Fruit fly (Drosophila melanogaster) whole organism, embryonic: ENCODE data around the gene CG10841.

Experiments
- Awh ChIP-seq: fragments of 200-800 bp; sonication (Bioruptor generic); IDR thresholded peaks from 2 replicates; pipeline ENCODE4, ENCODE4 v1.3.6; 2022; ENCODE audit warnings: missing biosample characterization, missing genetic modification characterization
- CG11696 ChIP-seq: fragments of 200-800 bp; sonication (Bioruptor generic); IDR thresholded peaks from 2 replicates; pipeline ENCODE4 v1.3.6; 2022; ENCODE audit warnings: missing biosample characterization, missing genetic modification characterization
- CG14441 ChIP-seq: fragments of 200-800 bp; sonication (Bioruptor generic); IDR thresholded peaks from 2 replicates; pipeline ENCODE4 v1.3.6; 2022; ENCODE audit warnings: missing biosample characterization, missing genetic modification characterization
- CG15514 ChIP-seq: fragments of 200-800 bp; sonication (Bioruptor generic); optimal IDR thresholded peaks from 3 replicates; lab custom pipeline; 2017; ENCODE audit warnings: missing biosample characterization, missing genetic modification characterization, mild to moderate bottlenecking, moderate library complexity, missing genetic modification reagents
- CG15696 ChIP-seq: fragments of 200-800 bp; sonication (Bioruptor generic); optimal IDR thresholded peaks from 2 replicates; lab custom pipeline; 2019; ENCODE audit warnings: missing biosample characterization, mild to moderate bottlenecking, missing genetic modification characterization, moderate library complexity
- CG31365 ChIP-seq: fragments of 200-800 bp; sonication (Bioruptor generic); optimal IDR thresholded peaks from 2 replicates; lab custom pipeline; 2018; ENCODE audit warnings: missing biosample characterization, mild to moderate bottlenecking, missing genetic modification characterization
- CG31388 ChIP-seq: fragments of 200-800 bp; sonication (Bioruptor generic); optimal IDR thresholded peaks from 2 replicates; lab custom pipeline; 2016; ENCODE audit warnings: missing biosample characterization, missing genetic modification characterization
- CG3726 ChIP-seq: fragments of 200-800 bp; sonication (Bioruptor generic); IDR thresholded peaks from 3 replicates; pipeline ENCODE4, ENCODE4 v1.3.6; 2022; ENCODE audit warnings: missing biosample characterization, missing genetic modification characterization
- CG4854 ChIP-seq: fragments of 200-800 bp; sonication (Bioruptor generic); optimal IDR thresholded peaks from 2 replicates; lab custom pipeline; 2016; ENCODE audit warnings: missing biosample characterization, missing genetic modification characterization, inconsistent platforms
- CG5180 ChIP-seq: fragments of 200-800 bp; sonication (Bioruptor generic); optimal IDR thresholded peaks from 3 replicates; lab custom pipeline; 2017; ENCODE audit warnings: missing biosample characterization, missing genetic modification characterization, mild to moderate bottlenecking, moderate library complexity, missing genetic modification reagents
- CG6689 ChIP-seq: fragments of 200-800 bp; sonication (Bioruptor generic); IDR thresholded peaks from 2 replicates; pipeline ENCODE4 v1.3.6; 2022; ENCODE audit warnings: missing biosample characterization, missing genetic modification characterization
- CG7556 ChIP-seq: fragments of 200-800 bp; sonication (Bioruptor generic); optimal IDR thresholded peaks from 2 replicates; lab custom pipeline; 2017; ENCODE audit warnings: missing biosample characterization, mild to moderate bottlenecking, missing genetic modification characterization
- CG8765 ChIP-seq: fragments of 200-800 bp; sonication (Bioruptor generic); IDR thresholded peaks from 2 replicates; pipeline ENCODE4 v1.3.6; 2022; ENCODE audit warnings: missing biosample characterization, missing genetic modification characterization
- CG9609 ChIP-seq: fragments of 200-800 bp; sonication (Bioruptor generic); optimal IDR thresholded peaks from 3 replicates; lab custom pipeline; 2016; ENCODE audit warnings: missing biosample characterization, missing genetic modification characterization
- CG9727 ChIP-seq: fragments of 200-800 bp; sonication (Bioruptor generic); optimal IDR thresholded peaks from 3 replicates; lab custom pipeline; 2017; ENCODE audit warnings: missing biosample characterization, mild to moderate bottlenecking, missing genetic modification characterization
- CHES-1-like ChIP-seq: fragments of 200-800 bp; sonication (Bioruptor generic); optimal IDR thresholded peaks from 2 replicates; lab custom pipeline; 2016; ENCODE audit warnings: missing biosample characterization, missing genetic modification characterization
- Dad ChIP-seq: fragments of 200-800 bp; sonication (Bioruptor generic); optimal IDR thresholded peaks from 3 replicates; lab custom pipeline; 2016; ENCODE audit warnings: missing biosample characterization, missing genetic modification characterization
- Eip74EF ChIP-seq, 2 experiments: fragments of 200-800 bp in 1 of 2; fragments of >200 bp in 1 of 2; sonication (Bioruptor generic) in 1 of 2; optimal IDR thresholded peaks; 2 replicates each; lab custom pipeline; 2017 to 2019; ENCODE audit warnings: missing biosample characterization in 2 of 2, missing genetic modification characterization in 2 of 2, mild to moderate bottlenecking in 1 of 2, moderate library complexity in 1 of 2
- Fer1 ChIP-seq: fragments of 200-800 bp; sonication (Bioruptor generic); optimal IDR thresholded peaks from 2 replicates; lab custom pipeline; 2017; ENCODE audit warnings: missing biosample characterization, mild to moderate bottlenecking, missing genetic modification characterization
- HmgD ChIP-seq: fragments of 200-800 bp; sonication (Bioruptor generic); optimal IDR thresholded peaks from 3 replicates; lab custom pipeline; 2016; ENCODE audit warnings: missing biosample characterization, missing genetic modification characterization
- HmgZ ChIP-seq: fragments of 200-800 bp; sonication (Bioruptor generic); optimal IDR thresholded peaks from 2 replicates; lab custom pipeline; 2018; ENCODE audit warnings: missing biosample characterization, mild to moderate bottlenecking, missing genetic modification characterization
- Hmr ChIP-seq: fragments of 200-800 bp; sonication (Bioruptor generic); optimal IDR thresholded peaks from 3 replicates; lab custom pipeline; 2017; ENCODE audit warnings: mild to moderate bottlenecking, missing biosample characterization, missing genetic modification reagents, missing genetic modification characterization
- Hsf ChIP-seq: fragments of 200-800 bp; sonication (Bioruptor generic); optimal IDR thresholded peaks from 3 replicates; lab custom pipeline; 2016; ENCODE audit warnings: missing biosample characterization, missing genetic modification characterization
- MTF-1 ChIP-seq: fragments of 200-800 bp; sonication (Bioruptor generic); optimal IDR thresholded peaks from 2 replicates; lab custom pipeline; 2018; ENCODE audit warnings: missing biosample characterization, mild to moderate bottlenecking, missing genetic modification characterization, borderline replicate concordance
- PHDP ChIP-seq: fragments of 200-800 bp; sonication (Bioruptor generic); optimal IDR thresholded peaks from 3 replicates; lab custom pipeline; 2018; ENCODE audit warnings: missing biosample characterization, mild to moderate bottlenecking, missing genetic modification characterization, moderate library complexity
- Sin3A ChIP-seq: fragments of >200 bp; optimal IDR thresholded peaks from 2 replicates; lab custom pipeline; 2018
- Six4 ChIP-seq: fragments of 200-800 bp; sonication (Bioruptor generic); optimal IDR thresholded peaks from 2 replicates; lab custom pipeline; 2016; ENCODE audit warnings: missing biosample characterization, missing genetic modification characterization
- Stat92E ChIP-seq, 3 experiments: fragments of >200 bp in 2 of 3; fragments of 200-800 bp in 1 of 3; sonication (Bioruptor generic) in 1 of 3; optimal IDR thresholded peaks; 2 replicates each; lab custom pipeline; 2017 to 2019; ENCODE audit warnings: missing biosample characterization in 3 of 3, missing genetic modification characterization in 3 of 3, mild to moderate bottlenecking in 1 of 3, moderate library complexity in 1 of 3
- Tbp ChIP-seq: fragments of >200 bp; optimal IDR thresholded peaks from 2 replicates; lab custom pipeline; 2018; ENCODE audit warnings: missing biosample characterization, missing genetic modification characterization
- ab ChIP-seq: fragments of 200-800 bp; sonication (Bioruptor generic); optimal IDR thresholded peaks from 2 replicates; lab custom pipeline; 2016; ENCODE audit warnings: missing biosample characterization, missing genetic modification characterization
- bcd ChIP-seq: fragments of 200-800 bp; sonication (Bioruptor generic); optimal IDR thresholded peaks from 2 replicates; lab custom pipeline; 2017; ENCODE audit warnings: missing biosample characterization, mild to moderate bottlenecking, missing genetic modification characterization
- chm ChIP-seq: fragments of 200-800 bp; sonication (Bioruptor generic); IDR thresholded peaks from 2 replicates; pipeline ENCODE4 v1.3.6; 2022; ENCODE audit warnings: missing biosample characterization, missing genetic modification characterization
- crp ChIP-seq, 2 experiments: fragments of 200-800 bp; sonication (Bioruptor generic); optimal IDR thresholded peaks; 2 replicates in 1 of 2; 3 replicates in 1 of 2; lab custom pipeline; 2017; ENCODE audit warnings: missing biosample characterization in 2 of 2, missing genetic modification characterization in 2 of 2, mild to moderate bottlenecking in 1 of 2, moderate library complexity in 1 of 2
- danr ChIP-seq: fragments of 200-800 bp; sonication (Bioruptor generic); IDR thresholded peaks from 2 replicates; pipeline ENCODE4 v1.3.6; 2022; ENCODE audit warnings: missing biosample characterization, missing genetic modification characterization
- dmrt11E ChIP-seq: fragments of 200-800 bp; sonication (Bioruptor generic); optimal IDR thresholded peaks from 3 replicates; lab custom pipeline; 2018; ENCODE audit warnings: missing biosample characterization, mild to moderate bottlenecking, missing genetic modification characterization, moderate library complexity
- fd102C ChIP-seq: fragments of 200-800 bp; sonication (Bioruptor generic); optimal IDR thresholded peaks from 2 replicates; lab custom pipeline; 2018; ENCODE audit warnings: missing biosample characterization, mild to moderate bottlenecking, missing genetic modification characterization, moderate library complexity
- gsb ChIP-seq: fragments of 200-800 bp; sonication (Bioruptor generic); IDR thresholded peaks from 2 replicates; pipeline ENCODE4 v1.3.6; 2022; ENCODE audit warnings: missing biosample characterization, missing genetic modification characterization
- lov ChIP-seq, 2 experiments: fragments of 200-800 bp in 1 of 2; fragments of >200 bp in 1 of 2; sonication (Bioruptor generic) in 1 of 2; IDR thresholded peaks in 1 of 2; optimal IDR thresholded peaks in 1 of 2; 2 replicates in 1 of 2; 3 replicates in 1 of 2; pipeline versions ENCODE4 v1.3.6 to Lab custom; 2017 to 2022; ENCODE audit warnings: missing biosample characterization in 1 of 2, missing genetic modification characterization in 1 of 2
- mirr ChIP-seq: fragments of 200-800 bp; sonication (Bioruptor generic); optimal IDR thresholded peaks from 3 replicates; lab custom pipeline; 2018; ENCODE audit warnings: missing biosample characterization, mild to moderate bottlenecking, missing genetic modification characterization
- mld ChIP-seq: fragments of 200-800 bp; sonication (Bioruptor generic); IDR thresholded peaks from 3 replicates; pipeline ENCODE4 v1.3.6; 2022; ENCODE audit warnings: missing biosample characterization, missing genetic modification characterization; ENCODE audit not compliant: partially characterized antibody
- oc ChIP-seq: fragments of 200-800 bp; sonication (Bioruptor generic); optimal IDR thresholded peaks from 2 replicates; lab custom pipeline; 2018; ENCODE audit warnings: missing biosample characterization, mild to moderate bottlenecking, missing genetic modification characterization, moderate library complexity
- psq ChIP-seq: fragments of 200-800 bp; sonication (Bioruptor generic); optimal IDR thresholded peaks from 2 replicates; lab custom pipeline; 2017; ENCODE audit warnings: missing biosample characterization, missing genetic modification characterization
- rib ChIP-seq: fragments of 200-800 bp; sonication (Bioruptor generic); IDR thresholded peaks from 2 replicates; pipeline ENCODE4 v1.3.6; 2022; ENCODE audit warnings: missing biosample characterization, missing genetic modification characterization
- sc ChIP-seq, 3 experiments: fragments of >200 bp in 2 of 3; fragments of 200-800 bp in 1 of 3; sonication (Bioruptor generic) in 1 of 3; optimal IDR thresholded peaks; 2 replicates in 2 of 3; 3 replicates in 1 of 3; lab custom pipeline; 2017; ENCODE audit warnings: mild to moderate bottlenecking in 1 of 3, missing biosample characterization in 1 of 3, missing genetic modification characterization in 1 of 3, missing genetic modification reagents in 1 of 3
- sd ChIP-seq: fragments of 200-800 bp; sonication (Bioruptor generic); optimal IDR thresholded peaks from 3 replicates; lab custom pipeline; 2018; ENCODE audit warnings: missing biosample characterization, mild to moderate bottlenecking, missing genetic modification characterization, moderate library complexity
- slp2 ChIP-seq: fragments of 200-800 bp; sonication (Bioruptor generic); optimal IDR thresholded peaks from 2 replicates; lab custom pipeline; 2016; ENCODE audit warnings: missing biosample characterization, missing genetic modification characterization
- sna ChIP-seq: fragments of 200-800 bp; sonication (Bioruptor generic); IDR thresholded peaks from 2 replicates; pipeline ENCODE4 v1.3.6; 2022; ENCODE audit warnings: missing biosample characterization, missing genetic modification characterization; ENCODE audit not compliant: partially characterized antibody
- so ChIP-seq: fragments of 200-800 bp; sonication (Bioruptor generic); IDR thresholded peaks from 3 replicates; pipeline ENCODE4 v1.3.6; 2022; ENCODE audit warnings: missing biosample characterization, missing genetic modification characterization
- sr ChIP-seq: fragments of 200-800 bp; sonication (Bioruptor generic); IDR thresholded peaks from 3 replicates; pipeline ENCODE4 v1.3.6; 2022; ENCODE audit warnings: missing biosample characterization, missing genetic modification characterization
- zen2 ChIP-seq: fragments of 200-800 bp; sonication (Bioruptor generic); IDR thresholded peaks from 3 replicates; pipeline ENCODE4 v1.3.6; 2022; ENCODE audit warnings: missing biosample characterization, missing genetic modification characterization; ENCODE audit not compliant: partially characterized antibody

The CG10841 gene

dm6 chr3R:13600539-13600938 is 31.2 kb upstream of the CG10841 start (continued):
- no peak for TF ChIP-seq CHES-1-like (GFP tag; lab: Kevin White, UChicago)
- TF ChIP-seq CG8765 (GFP tag; lab: Robert Waterston, UW) = no peak
- TF ChIP-seq CG31365 = no peak
- no peak for TF ChIP-seq mld
- TF ChIP-seq sr (GFP tag; lab: Robert Waterston, UW) = no peak
- TF ChIP-seq bcd = peak; percentile 25
- TF ChIP-seq CG5180 (GFP tag; lab: Kevin White, UChicago) = no peak
- TF ChIP-seq Six4 (GFP tag; lab: Kevin White, UChicago) = no peak
- peak; percentile 47; the same call in 1 of the 2 replicates for TF ChIP-seq CG6689 (GFP tag; lab: Robert Waterston, UW)
- no peak for TF ChIP-seq Stat92E (GFP tag; optimal IDR thresholded peaks at IDR 0.05; lab: Kevin White, UChicago)
- no peak for TF ChIP-seq HmgZ (tag; lab: Kevin White, UChicago)
- TF ChIP-seq Dad (GFP tag; lab: Kevin White, UChicago) = no peak
- TF ChIP-seq zen2 = no peak
- no peak for TF ChIP-seq dmrt11E (tag; lab: Kevin White, UChicago)
- TF ChIP-seq sna = no peak
- no peak for TF ChIP-seq CG11696
- TF ChIP-seq CG4854 = no peak
- no peak for TF ChIP-seq oc (tag; lab: Kevin White, UChicago)
- no peak for TF ChIP-seq fd102C (GFP tag; lab: Kevin White, UChicago)
- TF ChIP-seq Sin3A (lab: Kevin White, UChicago) = no peak
- no peak for TF ChIP-seq Tbp (GFP tag; lab: Kevin White, UChicago)
- peak; percentile 41 for TF ChIP-seq PHDP (tag; lab: Kevin White, UChicago)
- no peak for TF ChIP-seq slp2 (GFP tag; lab: Kevin White, UChicago)
- no peak for TF ChIP-seq chm (GFP tag; lab: Robert Waterston, UW)
- TF ChIP-seq Hsf (GFP tag; lab: Kevin White, UChicago) = no peak
- peak; percentile 68 for TF ChIP-seq Fer1 (GFP tag; lab: Kevin White, UChicago)
- no peak for TF ChIP-seq CG9609 (GFP tag; lab: Kevin White, UChicago)
- peak; percentile 49 for TF ChIP-seq Hmr
- TF ChIP-seq CG3726 = no peak
- TF ChIP-seq Eip74EF (GFP tag; optimal IDR thresholded peaks at IDR 0.05; lab: Kevin White, UChicago) = no peak
- TF ChIP-seq mirr (GFP tag; lab: Kevin White, UChicago) = no peak
- TF ChIP-seq CG15696 (tag; lab: Kevin White, UChicago) = no peak
- TF ChIP-seq psq = no peak
- TF ChIP-seq crp (GFP tag; optimal IDR thresholded peaks at IDR 0.05; lab: Kevin White, UChicago) = no peak
- TF ChIP-seq ab = no peak
- TF ChIP-seq CG31388 (GFP tag; lab: Kevin White, UChicago) = no peak
- no peak for TF ChIP-seq danr (GFP tag; lab: Robert Waterston, UW)
- no peak for TF ChIP-seq rib
- TF ChIP-seq MTF-1 = no peak
- TF ChIP-seq CG9727 (GFP tag; lab: Kevin White, UChicago) = peak; percentile 32
- TF ChIP-seq CG14441 = no peak
- no peak for TF ChIP-seq gsb (GFP tag; lab: Robert Waterston, UW)
- no peak for TF ChIP-seq HmgD (GFP tag; lab: Kevin White, UChicago)
- no peak for TF ChIP-seq sc (optimal IDR thresholded peaks at IDR 0.05; lab: Kevin White, UChicago)
- TF ChIP-seq sc (GFP tag; optimal IDR thresholded peaks at IDR 0.05; lab: Kevin White, UChicago) = no peak
- TF ChIP-seq CG7556 (GFP tag; lab: Kevin White, UChicago) = peak; percentile 38
- TF ChIP-seq sd = peak; percentile 7
- TF ChIP-seq so (GFP tag; lab: Robert Waterston, UW) = no peak
- no peak for TF ChIP-seq lov (optimal IDR thresholded peaks at IDR 0.05; lab: Kevin White, UChicago)
- no peak for TF ChIP-seq lov (GFP tag; IDR thresholded peaks at IDR 0.05; lab: Robert Waterston, UW)
- TF ChIP-seq Awh (GFP tag; lab: Robert Waterston, UW) = no peak
- TF ChIP-seq CG15514 (GFP tag; lab: Kevin White, UChicago) = no peak
